Fruit fly (Drosophila melanogaster) whole organism, embryonic: ENCODE data around the gene CG7065.
A peak's percentile ranks its signal among the peaks of the same experiment; 100 is the strongest.

Experiments used
- Abd-B ChIP-seq: fragments of 200-800 bp; sonication (Bioruptor generic); optimal IDR thresholded peaks from 2 replicates; lab custom pipeline; 2018; ENCODE audit warnings: missing biosample characterization, mild to moderate bottlenecking, missing genetic modification characterization, moderate library complexity
- CG10462 ChIP-seq: fragments of 200-800 bp; sonication (Bioruptor generic); optimal IDR thresholded peaks from 2 replicates; lab custom pipeline; 2016; ENCODE audit warnings: missing biosample characterization, missing genetic modification characterization
- CG10979 ChIP-seq: fragments of 200-800 bp; sonication (Bioruptor generic); optimal IDR thresholded peaks from 2 replicates; lab custom pipeline; 2018; ENCODE audit warnings: missing biosample characterization, mild to moderate bottlenecking, missing genetic modification characterization, moderate library complexity
- CG12071 ChIP-seq: fragments of 200-800 bp; sonication (Bioruptor generic); optimal IDR thresholded peaks from 3 replicates; lab custom pipeline; 2018; ENCODE audit warnings: missing biosample characterization, mild to moderate bottlenecking, missing genetic modification characterization
- CG12155 ChIP-seq: fragments of 200-800 bp; sonication (Bioruptor generic); optimal IDR thresholded peaks from 3 replicates; lab custom pipeline; 2016; ENCODE audit warnings: missing biosample characterization, missing genetic modification characterization
- CG12236 ChIP-seq: fragments of 200-800 bp; sonication (Bioruptor generic); optimal IDR thresholded peaks from 2 replicates; lab custom pipeline; 2016; ENCODE audit warnings: missing biosample characterization, missing genetic modification characterization
- CG12769 ChIP-seq: fragments of 200-800 bp; sonication (Bioruptor generic); optimal IDR thresholded peaks from 2 replicates; lab custom pipeline; 2019; ENCODE audit warnings: missing biosample characterization, mild to moderate bottlenecking, missing genetic modification characterization, moderate library complexity
- CG13624 ChIP-seq: fragments of 200-800 bp; sonication (Bioruptor generic); optimal IDR thresholded peaks from 2 replicates; lab custom pipeline; 2016; ENCODE audit warnings: missing biosample characterization, missing genetic modification characterization
- CG14710 ChIP-seq: fragments of 200-800 bp; sonication (Bioruptor generic); optimal IDR thresholded peaks from 3 replicates; lab custom pipeline; 2019; ENCODE audit warnings: missing biosample characterization, mild to moderate bottlenecking, missing genetic modification characterization, moderate library complexity
- CG16863 ChIP-seq: fragments of 200-800 bp; sonication (Bioruptor generic); optimal IDR thresholded peaks from 3 replicates; lab custom pipeline; 2016; ENCODE audit warnings: missing biosample characterization, missing genetic modification characterization
- CG18619 ChIP-seq: fragments of 200-800 bp; sonication (Bioruptor generic); optimal IDR thresholded peaks from 3 replicates; lab custom pipeline; 2017; ENCODE audit warnings: missing biosample characterization, mild to moderate bottlenecking, missing genetic modification characterization
- CG2889 ChIP-seq: fragments of 200-800 bp; sonication (Bioruptor generic); IDR thresholded peaks from 3 replicates; pipeline ENCODE4 v1.3.6; 2022; ENCODE audit warnings: missing biosample characterization, missing genetic modification characterization
- CG34224 ChIP-seq: fragments of 200-800 bp; sonication (Bioruptor generic); IDR thresholded peaks from 3 replicates; pipeline ENCODE4 v1.3.6; 2022; ENCODE audit warnings: missing biosample characterization, missing genetic modification characterization; ENCODE audit not compliant: partially characterized antibody
- CG6175 ChIP-seq: fragments of 200-800 bp; sonication (Bioruptor generic); IDR thresholded peaks from 3 replicates; pipeline ENCODE4 v1.3.6; 2022; ENCODE audit warnings: missing biosample characterization, missing genetic modification characterization
- CG7357 ChIP-seq: fragments of 200-800 bp; sonication (Bioruptor generic); IDR thresholded peaks from 3 replicates; pipeline ENCODE4 v1.3.6; 2022; ENCODE audit warnings: missing biosample characterization, missing genetic modification characterization
- CG7786 ChIP-seq: fragments of 200-800 bp; sonication (Bioruptor generic); optimal IDR thresholded peaks from 2 replicates; lab custom pipeline; 2016; ENCODE audit warnings: missing biosample characterization, missing genetic modification characterization
- CG8281 ChIP-seq: fragments of 200-800 bp; sonication (Bioruptor generic); optimal IDR thresholded peaks from 2 replicates; lab custom pipeline; 2018; ENCODE audit warnings: missing biosample characterization, mild to moderate bottlenecking, missing genetic modification characterization, moderate library complexity
- CG8478 ChIP-seq: fragments of >200 bp; optimal IDR thresholded peaks from 2 replicates; lab custom pipeline; 2018
- Gug ChIP-seq: fragments of 200-800 bp; sonication (Bioruptor generic); IDR thresholded peaks from 4 replicates; pipeline ENCODE4 v1.3.6; 2022; ENCODE audit warnings: missing biosample characterization, missing genetic modification characterization
- HHEX ChIP-seq: fragments of 200-800 bp; sonication (Bioruptor generic); optimal IDR thresholded peaks from 3 replicates; lab custom pipeline; 2017; ENCODE audit warnings: missing biosample characterization, mild to moderate bottlenecking, missing genetic modification characterization, missing genetic modification reagents
- Hsf ChIP-seq: fragments of 200-800 bp; sonication (Bioruptor generic); optimal IDR thresholded peaks from 3 replicates; lab custom pipeline; 2016; ENCODE audit warnings: missing biosample characterization, missing genetic modification characterization
- Max ChIP-seq: fragments of 200-800 bp; sonication (Bioruptor generic); optimal IDR thresholded peaks from 2 replicates; lab custom pipeline; 2016; ENCODE audit warnings: missing biosample characterization, mild to moderate bottlenecking, missing genetic modification characterization
- Mes4 ChIP-seq: fragments of 200-800 bp; sonication (Bioruptor generic); optimal IDR thresholded peaks from 2 replicates; lab custom pipeline; 2016; ENCODE audit warnings: missing biosample characterization, missing genetic modification characterization
- Rx ChIP-seq: fragments of 200-800 bp; sonication (Bioruptor generic); IDR thresholded peaks from 2 replicates; pipeline ENCODE4 v1.3.6; 2022; ENCODE audit warnings: missing biosample characterization, missing genetic modification characterization
- TFAM ChIP-seq: fragments of 200-800 bp; sonication (Bioruptor generic); optimal IDR thresholded peaks from 2 replicates; lab custom pipeline; 2017; ENCODE audit warnings: missing biosample characterization, missing genetic modification characterization, inconsistent platforms
- bab2 ChIP-seq: fragments of 200-800 bp; sonication (Bioruptor generic); optimal IDR thresholded peaks from 2 replicates; lab custom pipeline; 2016; ENCODE audit warnings: missing biosample characterization, missing genetic modification characterization
- bcd ChIP-seq: fragments of 200-800 bp; sonication (Bioruptor generic); optimal IDR thresholded peaks from 2 replicates; lab custom pipeline; 2017; ENCODE audit warnings: missing biosample characterization, mild to moderate bottlenecking, missing genetic modification characterization
- croc ChIP-seq: fragments of 200-800 bp; sonication (Bioruptor generic); conservative IDR thresholded peaks from 3 replicates; pipeline ENCODE4 v1.3.6; 2022; ENCODE audit warnings: missing biosample characterization, missing genetic modification characterization
- crp ChIP-seq, 2 experiments: fragments of 200-800 bp; sonication (Bioruptor generic); optimal IDR thresholded peaks; 2 replicates in 1 of 2; 3 replicates in 1 of 2; lab custom pipeline; 2017; ENCODE audit warnings: missing biosample characterization in 2 of 2, missing genetic modification characterization in 2 of 2, mild to moderate bottlenecking in 1 of 2, moderate library complexity in 1 of 2
- dati ChIP-seq: fragments of 200-800 bp; sonication (Bioruptor generic); IDR thresholded peaks from 2 replicates; pipeline ENCODE4 v1.3.6; 2022; ENCODE audit warnings: missing biosample characterization, missing genetic modification characterization
- dimm ChIP-seq: fragments of 200-800 bp; sonication (Bioruptor generic); IDR thresholded peaks from 2 replicates; pipeline ENCODE4 v1.3.6; 2022; ENCODE audit warnings: missing biosample characterization, missing genetic modification characterization
- dmrt11E ChIP-seq: fragments of 200-800 bp; sonication (Bioruptor generic); optimal IDR thresholded peaks from 3 replicates; lab custom pipeline; 2018; ENCODE audit warnings: missing biosample characterization, mild to moderate bottlenecking, missing genetic modification characterization, moderate library complexity
- dmrt99B ChIP-seq: fragments of 200-800 bp; sonication (Bioruptor generic); optimal IDR thresholded peaks from 2 replicates; lab custom pipeline; 2018; ENCODE audit warnings: missing biosample characterization, mild to moderate bottlenecking, missing genetic modification characterization, moderate library complexity
- esg ChIP-seq: fragments of 200-800 bp; sonication (Bioruptor generic); conservative IDR thresholded peaks from 2 replicates; pipeline ENCODE4 v1.3.6; 2022; ENCODE audit warnings: missing biosample characterization, missing genetic modification characterization
- ewg ChIP-seq: fragments of 200-800 bp; sonication (Bioruptor generic); optimal IDR thresholded peaks from 3 replicates; lab custom pipeline; 2017; ENCODE audit warnings: mild to moderate bottlenecking, missing biosample characterization, missing genetic modification reagents, missing genetic modification characterization
- gem ChIP-seq: fragments of 200-800 bp; sonication (Bioruptor generic); optimal IDR thresholded peaks from 2 replicates; lab custom pipeline; 2019; ENCODE audit warnings: missing biosample characterization, mild to moderate bottlenecking, missing genetic modification characterization, moderate library complexity
- grn ChIP-seq: fragments of 200-800 bp; sonication (Bioruptor generic); optimal IDR thresholded peaks from 3 replicates; lab custom pipeline; 2017; ENCODE audit warnings: missing biosample characterization, missing genetic modification characterization
- hth ChIP-seq: fragments of >200 bp; optimal IDR thresholded peaks from 2 replicates; lab custom pipeline; 2017; ENCODE audit warnings: inconsistent platforms
- kah ChIP-seq: fragments of 200-800 bp; sonication (Bioruptor generic); optimal IDR thresholded peaks from 2 replicates; lab custom pipeline; 2018; ENCODE audit warnings: missing biosample characterization, mild to moderate bottlenecking, missing genetic modification characterization
- phol ChIP-seq: fragments of 200-800 bp; sonication (Bioruptor generic); optimal IDR thresholded peaks from 3 replicates; lab custom pipeline; 2018; ENCODE audit warnings: missing biosample characterization, mild to moderate bottlenecking, missing genetic modification characterization, moderate library complexity
- pita ChIP-seq: fragments of 200-800 bp; sonication (Bioruptor generic); optimal IDR thresholded peaks from 2 replicates; lab custom pipeline; 2017; ENCODE audit warnings: missing biosample characterization, mild to moderate bottlenecking, missing genetic modification characterization
- prd ChIP-seq, 3 experiments: fragments of >200 bp in 2 of 3; fragments of 200-800 bp in 1 of 3; sonication (Bioruptor generic) in 1 of 3; optimal IDR thresholded peaks in 2 of 3; IDR thresholded peaks in 1 of 3; 2 replicates in 2 of 3; 3 replicates in 1 of 3; pipeline versions ENCODE4 v1.3.6 to Lab custom; 2017 to 2022; ENCODE audit warnings: missing biosample characterization in 1 of 3, missing genetic modification characterization in 1 of 3
- scrt ChIP-seq: fragments of 200-800 bp; sonication (Bioruptor generic); optimal IDR thresholded peaks from 2 replicates; lab custom pipeline; 2018; ENCODE audit warnings: missing biosample characterization, mild to moderate bottlenecking, missing genetic modification characterization, moderate library complexity
- stwl ChIP-seq: fragments of 200-800 bp; sonication (Bioruptor generic); optimal IDR thresholded peaks from 3 replicates; lab custom pipeline; 2018; ENCODE audit warnings: missing biosample characterization, mild to moderate bottlenecking, missing genetic modification characterization, moderate library complexity
- zf30C ChIP-seq: fragments of 200-800 bp; sonication (Bioruptor generic); optimal IDR thresholded peaks from 3 replicates; lab custom pipeline; 2018; ENCODE audit warnings: missing biosample characterization, mild to moderate bottlenecking, missing genetic modification characterization

CG7065 gene

dm6 chrX:9120828-9121754 is 21.2 kb upstream of the CG7065 start (continued):
- TF ChIP-seq Hsf (GFP tag; lab: Kevin White, UChicago) (peak; percentile 33), CG13624 (GFP tag; lab: Kevin White, UChicago) (peak; percentile 14), CG16863 (peak; percentile 0), pita (GFP tag; lab: Kevin White, UChicago) (no peak), CG12769 (tag; lab: Kevin White, UChicago) (no peak), scrt (GFP tag; lab: Kevin White, UChicago) (peak; percentile 4), Rx (GFP tag; lab: Robert Waterston, UW) (no peak), stwl (tag; lab: Kevin White, UChicago) (no peak), esg (GFP tag; lab: Robert Waterston, UW) (peak; percentile 25; the same call in 1 of the 2 replicates), CG12236 (GFP tag; lab: Kevin White, UChicago) (no peak), bab2 (GFP tag; lab: Kevin White, UChicago) (peak; percentile 33), CG8281 (tag; lab: Kevin White, UChicago) (peak; percentile 31), bcd (GFP tag; lab: Kevin White, UChicago) (peak; percentile 29), prd (optimal IDR thresholded peaks at IDR 0.05; lab: Kevin White, UChicago) (no peak), prd (GFP tag; IDR thresholded peaks at IDR 0.05; lab: Robert Waterston, UW) (0 out of 3 replicates have a peak, but pooled peaks have one; percentile 43), zf30C (GFP tag; lab: Kevin White, UChicago) (no peak), croc (no peak), CG7786 (GFP tag; lab: Kevin White, UChicago) (peak; percentile 9), crp (GFP tag; optimal IDR thresholded peaks at IDR 0.05; lab: Kevin White, UChicago) (no peak), CG6175 (GFP tag; lab: Robert Waterston, UW) (no peak), CG34224 (GFP tag; lab: Robert Waterston, UW) (no peak), phol (peak; percentile 54), Max (no peak), Mes4 (GFP tag; lab: Kevin White, UChicago) (peak; percentile 5), dmrt99B (tag; lab: Kevin White, UChicago) (peak; percentile 65), CG12071 (GFP tag; lab: Kevin White, UChicago) (peak; percentile 19), CG10462 (no peak), grn (no peak), hth (lab: Kevin White, UChicago) (no peak), kah (GFP tag; lab: Kevin White, UChicago) (no peak), dmrt11E (tag; lab: Kevin White, UChicago) (peak; percentile 11), Abd-B (no peak), dati (GFP tag; lab: Robert Waterston, UW) (no peak), CG7357 (GFP tag; lab: Robert Waterston, UW) (no peak), CG10979 (tag; lab: Kevin White, UChicago) (peak; percentile 55), TFAM (GFP tag; lab: Kevin White, UChicago) (no peak), Gug (no peak), CG8478 (lab: Kevin White, UChicago) (no peak), HHEX (GFP tag; lab: Kevin White, UChicago) (peak; percentile 45), CG2889 (GFP tag; lab: Robert Waterston, UW) (no peak), dimm (GFP tag; lab: Robert Waterston, UW) (no peak), CG18619 (peak; percentile 5), CG14710 (tag; lab: Kevin White, UChicago) (peak; percentile 41), gem (tag; lab: Kevin White, UChicago) (peak; percentile 71), CG12155 (GFP tag; lab: Kevin White, UChicago) (no peak), ewg (GFP tag; lab: Kevin White, UChicago) (no peak)
